Fruit fly (Drosophila melanogaster) whole organism, embryonic: ENCODE data around the gene E2f2.

Experiments
- Adf1 ChIP-seq: fragments of 200-800 bp; sonication (Bioruptor generic); IDR thresholded peaks from 2 replicates; pipeline ENCODE4 v1.3.6; 2022; ENCODE audit warnings: missing biosample characterization, missing genetic modification characterization
- B-H1 ChIP-seq: fragments of 200-800 bp; sonication (Bioruptor generic); IDR thresholded peaks from 3 replicates; pipeline ENCODE4 v1.3.6; 2022; ENCODE audit warnings: missing biosample characterization, missing genetic modification characterization
- CG1024 ChIP-seq: fragments of 200-800 bp; sonication (Bioruptor generic); IDR thresholded peaks from 2 replicates; pipeline ENCODE4 v1.3.6; 2022; ENCODE audit warnings: missing biosample characterization, missing genetic modification characterization
- CG10543 ChIP-seq: fragments of 200-800 bp; sonication (Bioruptor generic); optimal IDR thresholded peaks from 3 replicates; lab custom pipeline; 2017; ENCODE audit warnings: missing biosample characterization, mild to moderate bottlenecking, missing genetic modification characterization, moderate library complexity
- CG11696 ChIP-seq: fragments of 200-800 bp; sonication (Bioruptor generic); IDR thresholded peaks from 2 replicates; pipeline ENCODE4 v1.3.6; 2022; ENCODE audit warnings: missing biosample characterization, missing genetic modification characterization
- CG12299 ChIP-seq: fragments of 200-800 bp; sonication (Bioruptor generic); optimal IDR thresholded peaks from 2 replicates; lab custom pipeline; 2018; ENCODE audit warnings: missing biosample characterization, mild to moderate bottlenecking, missing genetic modification characterization
- CG14667 ChIP-seq: fragments of 200-800 bp; sonication (Bioruptor generic); IDR thresholded peaks from 2 replicates; pipeline ENCODE4 v1.3.6; 2022; ENCODE audit warnings: missing biosample characterization, missing genetic modification characterization
- CG15601 ChIP-seq: fragments of 200-800 bp; sonication (Bioruptor generic); optimal IDR thresholded peaks from 3 replicates; lab custom pipeline; 2019; ENCODE audit warnings: missing biosample characterization, mild to moderate bottlenecking, missing genetic modification characterization, moderate library complexity
- CG17186 ChIP-seq: fragments of 200-800 bp; sonication (Bioruptor generic); optimal IDR thresholded peaks from 3 replicates; lab custom pipeline; 2017; ENCODE audit warnings: missing biosample characterization, missing genetic modification reagents, missing genetic modification characterization
- CG17802 ChIP-seq: fragments of 200-800 bp; sonication (Bioruptor generic); optimal IDR thresholded peaks from 2 replicates; lab custom pipeline; 2018; ENCODE audit warnings: missing biosample characterization, mild to moderate bottlenecking, missing genetic modification characterization, moderate library complexity
- CG1792 ChIP-seq: fragments of 200-800 bp; sonication (Bioruptor generic); optimal IDR thresholded peaks from 2 replicates; lab custom pipeline; 2016; ENCODE audit warnings: missing biosample characterization, missing genetic modification characterization
- CG34224 ChIP-seq: fragments of 200-800 bp; sonication (Bioruptor generic); IDR thresholded peaks from 3 replicates; pipeline ENCODE4 v1.3.6; 2022; ENCODE audit warnings: missing biosample characterization, missing genetic modification characterization; ENCODE audit not compliant: partially characterized antibody
- CG5180 ChIP-seq: fragments of 200-800 bp; sonication (Bioruptor generic); optimal IDR thresholded peaks from 3 replicates; lab custom pipeline; 2017; ENCODE audit warnings: missing biosample characterization, missing genetic modification characterization, mild to moderate bottlenecking, moderate library complexity, missing genetic modification reagents
- CG6254 ChIP-seq: fragments of 200-800 bp; sonication (Bioruptor generic); optimal IDR thresholded peaks from 3 replicates; lab custom pipeline; 2017; ENCODE audit warnings: mild to moderate bottlenecking, missing biosample characterization, missing genetic modification reagents, missing genetic modification characterization
- CG6654 ChIP-seq: fragments of 200-800 bp; sonication (Bioruptor generic); optimal IDR thresholded peaks from 2 replicates; lab custom pipeline; 2017; ENCODE audit warnings: missing biosample characterization, mild to moderate bottlenecking, missing genetic modification characterization
- CG6813 ChIP-seq: fragments of 200-800 bp; sonication (Bioruptor generic); optimal IDR thresholded peaks from 2 replicates; lab custom pipeline; 2017; ENCODE audit warnings: missing biosample characterization, missing genetic modification characterization, mild to moderate bottlenecking, moderate library complexity, missing genetic modification reagents
- CG7786 ChIP-seq: fragments of 200-800 bp; sonication (Bioruptor generic); optimal IDR thresholded peaks from 2 replicates; lab custom pipeline; 2016; ENCODE audit warnings: missing biosample characterization, missing genetic modification characterization
- CG7928 ChIP-seq: fragments of 200-800 bp; sonication (Bioruptor generic); optimal IDR thresholded peaks from 2 replicates; lab custom pipeline; 2017; ENCODE audit warnings: missing biosample characterization, mild to moderate bottlenecking, missing genetic modification characterization
- CG8359 ChIP-seq: fragments of 200-800 bp; sonication (Bioruptor generic); optimal IDR thresholded peaks from 2 replicates; lab custom pipeline; 2017; ENCODE audit warnings: missing biosample characterization, mild to moderate bottlenecking, missing genetic modification characterization, borderline replicate concordance
- CG9215 ChIP-seq: fragments of 200-800 bp; sonication (Bioruptor generic); IDR thresholded peaks from 2 replicates; pipeline ENCODE4 v1.3.6; 2022; ENCODE audit warnings: missing biosample characterization, missing genetic modification characterization
- CG9817 ChIP-seq: fragments of 200-800 bp; sonication (Bioruptor generic); optimal IDR thresholded peaks from 2 replicates; lab custom pipeline; 2018; ENCODE audit warnings: missing biosample characterization, mild to moderate bottlenecking, missing genetic modification characterization, moderate library complexity
- CG9932 ChIP-seq: fragments of 200-800 bp; sonication (Bioruptor generic); IDR thresholded peaks from 2 replicates; pipeline ENCODE4 v1.3.6; 2022; ENCODE audit warnings: missing biosample characterization, missing genetic modification characterization
- CHES-1-like ChIP-seq: fragments of 200-800 bp; sonication (Bioruptor generic); optimal IDR thresholded peaks from 2 replicates; lab custom pipeline; 2016; ENCODE audit warnings: missing biosample characterization, missing genetic modification characterization
- CTCF ChIP-seq: fragments of 200-800 bp; sonication (Bioruptor generic); optimal IDR thresholded peaks from 2 replicates; lab custom pipeline; 2017; ENCODE audit warnings: missing biosample characterization, mild to moderate bottlenecking, missing genetic modification characterization, moderate library complexity
- CoRest ChIP-seq: fragments of 200-800 bp; sonication (Bioruptor generic); optimal IDR thresholded peaks from 3 replicates; lab custom pipeline; 2018; ENCODE audit warnings: missing biosample characterization, mild to moderate bottlenecking, missing genetic modification characterization, moderate library complexity
- Dfd ChIP-seq, 2 experiments: fragments of >200 bp; optimal IDR thresholded peaks; 2 replicates each; lab custom pipeline; 2017; ENCODE audit warnings: missing biosample characterization in 2 of 2, missing genetic modification characterization in 2 of 2
- Elba2 ChIP-seq: fragments of 200-800 bp; sonication (Bioruptor generic); optimal IDR thresholded peaks from 3 replicates; lab custom pipeline; 2016; ENCODE audit warnings: missing biosample characterization, missing genetic modification characterization
- MBD-R2 ChIP-seq: fragments of 200-800 bp; sonication (Bioruptor generic); IDR thresholded peaks from 2 replicates; pipeline ENCODE4 v1.3.6; 2022; ENCODE audit warnings: missing biosample characterization, missing genetic modification characterization
- NFAT ChIP-seq: fragments of 200-800 bp; sonication (Bioruptor generic); IDR thresholded peaks from 2 replicates; pipeline ENCODE4 v1.3.6; 2022; ENCODE audit warnings: missing biosample characterization, missing genetic modification characterization
- Nf-YA ChIP-seq: fragments of 200-800 bp; sonication (Bioruptor generic); IDR thresholded peaks from 2 replicates; pipeline ENCODE4 v1.3.6; 2022; ENCODE audit warnings: missing biosample characterization, missing genetic modification characterization
- Oli ChIP-seq: fragments of 200-800 bp; sonication (Bioruptor generic); optimal IDR thresholded peaks from 2 replicates; lab custom pipeline; 2018; ENCODE audit warnings: missing biosample characterization, mild to moderate bottlenecking, missing genetic modification characterization, moderate library complexity
- ab ChIP-seq: fragments of 200-800 bp; sonication (Bioruptor generic); optimal IDR thresholded peaks from 2 replicates; lab custom pipeline; 2016; ENCODE audit warnings: missing biosample characterization, missing genetic modification characterization
- ara ChIP-seq: fragments of 200-800 bp; sonication (Bioruptor generic); IDR thresholded peaks from 2 replicates; pipeline ENCODE4 v1.3.6; 2022; ENCODE audit warnings: missing biosample characterization, missing genetic modification characterization
- bbx ChIP-seq: fragments of 200-800 bp; sonication (Bioruptor generic); IDR thresholded peaks from 2 replicates; pipeline ENCODE4 v1.3.6; 2022; ENCODE audit warnings: missing biosample characterization, missing genetic modification characterization; ENCODE audit not compliant: partially characterized antibody
- bsh ChIP-seq, 2 experiments: fragments of 200-800 bp; sonication (Bioruptor generic); optimal IDR thresholded peaks; 2 replicates each; lab custom pipeline; 2017 to 2018; ENCODE audit warnings: mild to moderate bottlenecking in 2 of 2, missing biosample characterization in 2 of 2, missing genetic modification characterization in 2 of 2, moderate library complexity in 1 of 2
- cas ChIP-seq: fragments of 200-800 bp; sonication (Bioruptor generic); IDR thresholded peaks from 2 replicates; pipeline ENCODE4 v1.3.6; 2022; ENCODE audit warnings: missing biosample characterization, missing genetic modification characterization
- dmrt11E ChIP-seq: fragments of 200-800 bp; sonication (Bioruptor generic); optimal IDR thresholded peaks from 3 replicates; lab custom pipeline; 2018; ENCODE audit warnings: missing biosample characterization, mild to moderate bottlenecking, missing genetic modification characterization, moderate library complexity
- emc ChIP-seq: fragments of 200-800 bp; sonication (Bioruptor generic); optimal IDR thresholded peaks from 2 replicates; lab custom pipeline; 2016; ENCODE audit warnings: missing biosample characterization, missing genetic modification characterization
- gem ChIP-seq: fragments of 200-800 bp; sonication (Bioruptor generic); optimal IDR thresholded peaks from 2 replicates; lab custom pipeline; 2019; ENCODE audit warnings: missing biosample characterization, mild to moderate bottlenecking, missing genetic modification characterization, moderate library complexity
- kah ChIP-seq: fragments of 200-800 bp; sonication (Bioruptor generic); optimal IDR thresholded peaks from 2 replicates; lab custom pipeline; 2018; ENCODE audit warnings: missing biosample characterization, mild to moderate bottlenecking, missing genetic modification characterization
- kay ChIP-seq: fragments of 200-800 bp; sonication (Bioruptor generic); optimal IDR thresholded peaks from 2 replicates; lab custom pipeline; 2016; ENCODE audit warnings: missing biosample characterization, missing genetic modification characterization
- nerfin-1 ChIP-seq: fragments of 200-800 bp; sonication (Bioruptor generic); optimal IDR thresholded peaks from 3 replicates; lab custom pipeline; 2019; ENCODE audit warnings: missing biosample characterization, mild to moderate bottlenecking, missing genetic modification characterization, moderate library complexity
- onecut ChIP-seq: fragments of 200-800 bp; sonication (Bioruptor generic); IDR thresholded peaks from 2 replicates; pipeline ENCODE4 v1.3.6; 2022; ENCODE audit warnings: missing biosample characterization, missing genetic modification characterization
- repo ChIP-seq: fragments of 200-800 bp; sonication (Bioruptor generic); optimal IDR thresholded peaks from 2 replicates; lab custom pipeline; 2016; ENCODE audit warnings: missing biosample characterization, missing genetic modification characterization
- rib ChIP-seq: fragments of 200-800 bp; sonication (Bioruptor generic); IDR thresholded peaks from 2 replicates; pipeline ENCODE4 v1.3.6; 2022; ENCODE audit warnings: missing biosample characterization, missing genetic modification characterization
- sens-2 ChIP-seq: fragments of 200-800 bp; sonication (Bioruptor generic); IDR thresholded peaks from 2 replicates; pipeline ENCODE4 v1.3.6; 2022; ENCODE audit warnings: missing biosample characterization, missing genetic modification characterization
- sim ChIP-seq: fragments of 200-800 bp; sonication (Bioruptor generic); IDR thresholded peaks from 2 replicates; pipeline ENCODE4 v1.3.6; 2022; ENCODE audit warnings: missing biosample characterization, missing genetic modification characterization
- sob ChIP-seq: fragments of 200-800 bp; sonication (Bioruptor generic); IDR thresholded peaks from 2 replicates; pipeline ENCODE4 v1.3.6; 2022; ENCODE audit warnings: missing biosample characterization, missing genetic modification characterization
- stc ChIP-seq: fragments of 200-800 bp; sonication (Bioruptor generic); IDR thresholded peaks from 2 replicates; pipeline ENCODE4 v1.3.6; 2022; ENCODE audit warnings: missing biosample characterization, missing genetic modification characterization
- trem ChIP-seq: fragments of 200-800 bp; optimal IDR thresholded peaks from 3 replicates; lab custom pipeline; 2019; ENCODE audit warnings: missing biosample characterization, mild to moderate bottlenecking, missing genetic modification characterization, moderate library complexity
- unc-4 ChIP-seq: fragments of 200-800 bp; sonication (Bioruptor generic); IDR thresholded peaks from 2 replicates; pipeline ENCODE4 v1.3.6; 2022; ENCODE audit warnings: missing biosample characterization, missing genetic modification characterization; ENCODE audit not compliant: partially characterized antibody
- zen2 ChIP-seq: fragments of 200-800 bp; sonication (Bioruptor generic); IDR thresholded peaks from 3 replicates; pipeline ENCODE4 v1.3.6; 2022; ENCODE audit warnings: missing biosample characterization, missing genetic modification characterization; ENCODE audit not compliant: partially characterized antibody

E2f2 gene

dm6 chr2L:21166422-21166821 lies 9.9 kb upstream of the E2f2 start (continued):
- TF ChIP-seq kay (no peak), sob (GFP tag; lab: Robert Waterston, UW) (no peak), zen2 (GFP tag; lab: Robert Waterston, UW) (no peak), CoRest (tag; lab: Kevin White, UChicago) (peak; percentile 22), CG6254 (no peak), Oli (tag; lab: Kevin White, UChicago) (no peak), CG15601 (tag; lab: Kevin White, UChicago) (no peak), ab (GFP tag; lab: Kevin White, UChicago) (no peak), CG5180 (no peak), rib (GFP tag; lab: Robert Waterston, UW) (no peak), CG17186 (GFP tag; lab: Kevin White, UChicago) (no peak), CG9817 (no peak), CTCF (GFP tag; lab: Kevin White, UChicago) (no peak), CG1792 (GFP tag; lab: Kevin White, UChicago) (no peak), Dfd (GFP tag; optimal IDR thresholded peaks at IDR 0.05; lab: Kevin White, UChicago) (no peak), CG9932 (0 out of 2 replicates have a peak, but pooled peaks have one; percentile 8), CG6654 (no peak), dmrt11E (no peak), MBD-R2 (GFP tag; lab: Robert Waterston, UW) (peak; percentile 80), trem (tag; lab: Kevin White, UChicago) (peak; percentile 16), cas (GFP tag; lab: Robert Waterston, UW) (no peak), NFAT (GFP tag; lab: Robert Waterston, UW) (no peak), CG9215 (GFP tag; lab: Robert Waterston, UW) (no peak), nerfin-1 (tag; lab: Kevin White, UChicago) (no peak), CHES-1-like (GFP tag; lab: Kevin White, UChicago) (peak; percentile 25), emc (GFP tag; lab: Kevin White, UChicago) (no peak), CG1024 (no peak), CG6813 (no peak), bbx (GFP tag; lab: Robert Waterston, UW) (no peak), kah (GFP tag; lab: Kevin White, UChicago) (no peak), onecut (no peak), bsh (GFP tag; optimal IDR thresholded peaks at IDR 0.05; lab: Kevin White, UChicago) (no peak), ara (GFP tag; lab: Robert Waterston, UW) (no peak), stc (no peak), Nf-YA (GFP tag; lab: Robert Waterston, UW) (no peak), CG12299 (tag; lab: Kevin White, UChicago) (no peak), CG14667 (no peak), unc-4 (GFP tag; lab: Robert Waterston, UW) (no peak), gem (tag; lab: Kevin White, UChicago) (no peak), Elba2 (GFP tag; lab: Kevin White, UChicago) (peak; percentile 3), CG17802 (tag; lab: Kevin White, UChicago) (no peak), repo (GFP tag; lab: Kevin White, UChicago) (no peak), B-H1 (GFP tag; lab: Robert Waterston, UW) (no peak), CG7786 (GFP tag; lab: Kevin White, UChicago) (no peak), CG8359 (GFP tag; lab: Kevin White, UChicago) (no peak), CG11696 (GFP tag; lab: Robert Waterston, UW) (no peak), CG10543 (peak; percentile 23), Adf1 (GFP tag; lab: Robert Waterston, UW) (no peak), sim (no peak), sens-2 (GFP tag; lab: Robert Waterston, UW) (no peak), CG7928 (GFP tag; lab: Kevin White, UChicago) (no peak), CG34224 (GFP tag; lab: Robert Waterston, UW) (no peak)
